Worm (Caenorhabditis elegans) whole organism, L1 larva: ENCODE data around the gene srv-15.
"Not testable (repeated sequence)": the region's sequence is repeated elsewhere in the genome, so short reads cannot be mapped to it uniquely, and the experiment has no call there.

Experiments used
- lin-15B ChIP-seq: fragments of 150-350 bp; sonication (generic microtip); optimal IDR thresholded peaks from 3 replicates; lab custom pipeline; 2014; ENCODE audit warnings: missing biosample characterization, missing genetic modification characterization
- mep-1 ChIP-seq: fragments of 150-350 bp; optimal IDR thresholded peaks from 2 replicates; lab custom pipeline; 2014; ENCODE audit warnings: missing biosample characterization, missing genetic modification characterization
- vab-15 ChIP-seq: sonication (generic microtip); optimal IDR thresholded peaks from 2 replicates; lab custom pipeline; 2017; ENCODE audit warnings: missing genotype, mild to moderate bottlenecking, missing genetic modification characterization, missing compliant biosample characterization

- not testable (repeated sequence) for TF ChIP-seq mep-1; vab-15; lin-15B (tag; lab: Kevin White, UChicago)
Measured at ce11 chrIV:15895861-15896260, 10.5 kb upstream of the srv-15 start.
